Fruit fly (Drosophila melanogaster) whole organism, wandering third instar larva: ENCODE measurements around the gene CG5078.

Experiments used
- Abd-B ChIP-seq: fragments of >200 bp; optimal IDR thresholded peaks from 2 replicates; lab custom pipeline; 2017; ENCODE audit warnings: missing biosample characterization, missing genetic modification characterization
- CG9705 ChIP-seq: fragments of 200-800 bp; sonication (Bioruptor generic); optimal IDR thresholded peaks from 2 replicates; lab custom pipeline; 2018; ENCODE audit warnings: missing biosample characterization, mild to moderate bottlenecking, missing genetic modification characterization
- CrebA ChIP-seq: fragments of 200-800 bp; sonication (Bioruptor generic); optimal IDR thresholded peaks from 2 replicates; lab custom pipeline; 2016; ENCODE audit warnings: missing biosample characterization, mild to moderate bottlenecking, missing genetic modification characterization, borderline replicate concordance
- Dfd ChIP-seq: fragments of >200 bp; optimal IDR thresholded peaks from 2 replicates; lab custom pipeline; 2017; ENCODE audit warnings: missing biosample characterization, missing genetic modification characterization
- Dif ChIP-seq: fragments of 200-275, 200-300 bp; sonication (Bioruptor generic); optimal IDR thresholded peaks from 2 replicates; lab custom pipeline; 2018; ENCODE audit warnings: missing biosample characterization, missing genetic modification characterization; ENCODE audit not compliant: partially characterized antibody
- HLH106 ChIP-seq: fragments of 200-800 bp; optimal IDR thresholded peaks from 3 replicates; lab custom pipeline; 2019; ENCODE audit warnings: missing biosample characterization, mild to moderate bottlenecking, missing genetic modification characterization, moderate library complexity
- Hnf4 ChIP-seq: fragments of 200-800 bp; sonication (Bioruptor generic); optimal IDR thresholded peaks from 2 replicates; lab custom pipeline; 2016; ENCODE audit warnings: missing biosample characterization, mild to moderate bottlenecking, missing genetic modification characterization
- Hr83 ChIP-seq: fragments of 200-300 bp; sonication (Bioruptor generic); optimal IDR thresholded peaks from 2 replicates; lab custom pipeline; 2016; ENCODE audit warnings: missing biosample characterization, mild to moderate bottlenecking, missing genetic modification characterization, moderate library complexity; ENCODE audit not compliant: poor library complexity, severe bottlenecking
- Mio ChIP-seq: sonication (Bioruptor generic); optimal IDR thresholded peaks from 2 replicates; lab custom pipeline; 2016; ENCODE audit warnings: missing biosample characterization, missing genetic modification characterization
- Myc ChIP-seq: fragments of >200 bp; optimal IDR thresholded peaks from 2 replicates; lab custom pipeline; 2017
- N ChIP-seq: fragments of >200 bp; optimal IDR thresholded peaks from 2 replicates; lab custom pipeline; 2018; ENCODE audit warnings: missing biosample characterization, missing external identifiers, missing genetic modification characterization
- OdsH ChIP-seq: fragments of 200-800 bp; sonication (Bioruptor generic); optimal IDR thresholded peaks from 2 replicates; lab custom pipeline; 2016; ENCODE audit warnings: missing biosample characterization, mild to moderate bottlenecking, missing genetic modification characterization
- Rel ChIP-seq, 2 experiments: fragments of 200-800 bp; sonication (Bioruptor generic) in 1 of 2; optimal IDR thresholded peaks; 2 replicates in 1 of 2; 3 replicates in 1 of 2; lab custom pipeline; 2016 to 2019; ENCODE audit warnings: mild to moderate bottlenecking in 2 of 2, missing biosample characterization in 2 of 2, missing genetic modification characterization in 2 of 2, moderate library complexity in 1 of 2
- Sp1 ChIP-seq: fragments of 200-800 bp; sonication (Bioruptor generic); optimal IDR thresholded peaks from 3 replicates; lab custom pipeline; 2019; ENCODE audit warnings: missing biosample characterization, mild to moderate bottlenecking, missing genetic modification characterization, moderate library complexity
- Vsx2 ChIP-seq: fragments of 200-300, 225-300 bp; sonication (Bioruptor generic); optimal IDR thresholded peaks from 2 replicates; lab custom pipeline; 2018; ENCODE audit warnings: missing biosample characterization, missing genetic modification characterization; ENCODE audit not compliant: partially characterized antibody
- br ChIP-seq: fragments of 200-800 bp; sonication (Bioruptor generic); optimal IDR thresholded peaks from 2 replicates; lab custom pipeline; 2016; ENCODE audit warnings: missing biosample characterization, missing genetic modification characterization
- brk ChIP-seq: fragments of 200-800 bp; sonication (Bioruptor generic); optimal IDR thresholded peaks from 2 replicates; lab custom pipeline; 2016; ENCODE audit warnings: missing biosample characterization, mild to moderate bottlenecking, missing genetic modification characterization
- dl ChIP-seq, 2 experiments: fragments of 175-275, 200-275 bp in 1 of 2; fragments of 200-275 bp in 1 of 2; sonication (Bioruptor generic); optimal IDR thresholded peaks; lab custom pipeline; 2018; ENCODE audit warnings: mild to moderate bottlenecking in 2 of 2, missing biosample characterization in 2 of 2, missing genetic modification characterization in 2 of 2, moderate library complexity in 2 of 2; ENCODE audit not compliant: partially characterized antibody in 2 of 2, insufficient read depth in 1 of 2
- dmrt93B ChIP-seq: fragments of 200-800 bp; sonication (Bioruptor generic); optimal IDR thresholded peaks from 2 replicates; lab custom pipeline; 2018; ENCODE audit warnings: missing biosample characterization, mild to moderate bottlenecking, missing genetic modification characterization
- dsf ChIP-seq: sonication (Bioruptor generic); optimal IDR thresholded peaks from 2 replicates; lab custom pipeline; 2016; ENCODE audit warnings: missing biosample characterization, missing genetic modification characterization, borderline replicate concordance
- ey ChIP-seq: fragments of 200-800 bp; sonication (Bioruptor generic); optimal IDR thresholded peaks from 2 replicates; lab custom pipeline; 2016; ENCODE audit warnings: missing biosample characterization, missing genetic modification characterization
- foxo ChIP-seq, 2 experiments: fragments of 200-800 bp; sonication (Bioruptor generic); optimal IDR thresholded peaks; 2 replicates in 1 of 2; 3 replicates in 1 of 2; lab custom pipeline; 2016 to 2017; ENCODE audit warnings: missing biosample characterization in 2 of 2, missing genetic modification characterization in 2 of 2
- fru ChIP-seq: fragments of 200-800 bp; sonication (Bioruptor generic); optimal IDR thresholded peaks from 3 replicates; lab custom pipeline; 2016; ENCODE audit warnings: missing biosample characterization, mild to moderate bottlenecking, missing genetic modification characterization
- h ChIP-seq: fragments of 200-800 bp; sonication (Bioruptor generic); optimal IDR thresholded peaks from 3 replicates; lab custom pipeline; 2016; ENCODE audit warnings: missing biosample characterization, mild to moderate bottlenecking, missing genetic modification characterization
- jim ChIP-seq: fragments of 175-275, 200-325 bp; sonication (Bioruptor generic); optimal IDR thresholded peaks from 2 replicates; lab custom pipeline; 2016; ENCODE audit warnings: missing biosample characterization, mild to moderate bottlenecking, missing genetic modification characterization
- lola ChIP-seq: fragments of >200 bp; optimal IDR thresholded peaks from 2 replicates; lab custom pipeline; 2017; ENCODE audit warnings: missing biosample characterization, missing genetic modification characterization
- psq ChIP-seq: fragments of 200-800 bp; sonication (Bioruptor generic); optimal IDR thresholded peaks from 3 replicates; lab custom pipeline; 2017; ENCODE audit warnings: missing biosample characterization, mild to moderate bottlenecking, missing genetic modification characterization, moderate library complexity
- rgr ChIP-seq: fragments of 200-800 bp; sonication (Bioruptor generic); optimal IDR thresholded peaks from 3 replicates; lab custom pipeline; 2016; ENCODE audit warnings: missing biosample characterization, mild to moderate bottlenecking, missing genetic modification characterization
- sage ChIP-seq: fragments of 200-800 bp; sonication (Bioruptor generic); optimal IDR thresholded peaks from 2 replicates; lab custom pipeline; 2016; ENCODE audit warnings: missing biosample characterization, mild to moderate bottlenecking, missing genetic modification characterization
- sv ChIP-seq: fragments of 200-800 bp; sonication (Bioruptor generic); optimal IDR thresholded peaks from 3 replicates; lab custom pipeline; 2016; ENCODE audit warnings: missing biosample characterization, missing genetic modification characterization
- tai ChIP-seq: sonication (Bioruptor generic); optimal IDR thresholded peaks from 2 replicates; lab custom pipeline; 2016; ENCODE audit warnings: missing biosample characterization, missing genetic modification characterization
- usp ChIP-seq: fragments of >200 bp; optimal IDR thresholded peaks from 2 replicates; lab custom pipeline; 2017; ENCODE audit warnings: missing biosample characterization, missing genetic modification characterization

CG5078 gene

dm6 chr3L:20466599-20466998, 39.2 kb upstream of the CG5078 start, which contains the start of gene Tdh:
TSS of gene Tdh (plus strand) at chr3L:20466944.
- TF ChIP-seq fru (GFP tag; lab: Kevin White, UChicago) (no peak), ey (GFP tag; lab: Kevin White, UChicago) (no peak), dsf (no peak), OdsH (GFP tag; lab: Kevin White, UChicago) (no peak), tai (GFP tag; lab: Kevin White, UChicago) (no peak), rgr (no peak), Hr83 (no peak), Abd-B (GFP tag; lab: Kevin White, UChicago) (no peak), HLH106 (no peak), Dfd (GFP tag; lab: Kevin White, UChicago) (no peak)

DNA sequence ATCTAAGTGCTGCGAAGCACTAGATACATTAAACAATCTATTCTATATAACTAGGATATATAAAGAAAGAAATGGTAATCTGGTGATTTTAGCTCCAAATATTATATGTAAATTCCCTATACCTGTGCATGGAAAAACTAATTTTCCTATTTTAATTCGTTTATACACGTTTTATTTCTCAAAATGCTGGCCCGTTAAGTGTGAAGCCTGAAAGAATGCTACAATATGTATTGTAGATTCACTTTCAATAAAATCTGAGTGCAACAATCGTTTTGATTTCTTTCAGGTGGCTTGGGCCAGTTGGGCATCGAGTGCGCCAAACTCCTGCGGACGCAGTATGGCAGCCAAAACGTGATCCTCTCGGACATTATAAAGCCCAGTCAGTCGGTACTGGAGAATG, 38.4 kb upstream of the CG5078 start:
- TF ChIP-seq lola (no peak), br (GFP tag; lab: Kevin White, UChicago) (no peak), Myc (lab: Kevin White, UChicago) (no peak), sv (GFP tag; lab: Kevin White, UChicago) (no peak), N (no peak), Mio (no peak), Vsx2 (GFP tag; lab: Kevin White, UChicago) (no peak), sage (GFP tag; lab: Kevin White, UChicago) (no peak), dmrt93B (GFP tag; lab: Kevin White, UChicago) (no peak), jim (GFP tag; lab: Kevin White, UChicago) (no peak), OdsH (GFP tag; lab: Kevin White, UChicago) (no peak), CG9705 (GFP tag; lab: Kevin White, UChicago) (no peak)

DNA sequence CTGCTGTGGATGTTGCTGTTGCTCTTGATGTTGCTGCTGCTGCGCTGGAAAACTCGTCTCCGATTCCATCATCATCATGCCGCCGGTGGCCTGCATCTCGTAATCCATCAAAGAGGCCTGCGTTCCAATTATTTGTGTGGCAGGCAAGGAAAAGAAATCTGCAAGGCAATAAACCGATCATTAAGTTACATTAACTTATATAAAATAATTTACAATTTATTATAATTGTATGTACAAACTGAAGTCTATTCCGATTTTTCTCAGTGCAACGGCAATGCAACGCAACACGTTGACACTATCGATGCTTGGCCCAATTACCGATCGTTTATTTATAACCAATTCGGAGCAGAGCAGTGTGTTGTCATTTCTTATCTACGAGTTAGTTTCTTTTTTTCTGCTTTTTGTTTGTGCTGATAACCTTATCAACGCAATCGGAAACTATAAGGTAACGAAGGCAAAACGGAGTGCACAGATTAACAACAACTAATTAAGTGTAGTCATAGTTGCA, 34.8 kb upstream of the CG5078 start:
- TF ChIP-seq h (GFP tag; lab: Kevin White, UChicago) = no peak
- TF ChIP-seq psq (GFP tag; lab: Kevin White, UChicago) = no peak
- TF ChIP-seq dl (GFP tag; optimal IDR thresholded peaks at IDR 0.05; lab: Kevin White, UChicago; ENCODE audit: insufficient read depth in 1 of 2, partially characterized antibody in 2 of 2) = no peak
- no peak for TF ChIP-seq usp (GFP tag; lab: Kevin White, UChicago)
- TF ChIP-seq dmrt93B (GFP tag; lab: Kevin White, UChicago) = no peak
- TF ChIP-seq Sp1 (GFP tag; lab: Kevin White, UChicago) = no peak
- no peak for TF ChIP-seq N
- TF ChIP-seq lola = no peak

dm6 chr3L:20471499-20472313, 34.1 kb upstream of the CG5078 start:
- TF ChIP-seq fru (GFP tag; lab: Kevin White, UChicago) = peak; percentile 48
- TF ChIP-seq usp (GFP tag; lab: Kevin White, UChicago) = no peak
- peak; percentile 18 for TF ChIP-seq OdsH (GFP tag; lab: Kevin White, UChicago)
- peak; percentile 19 for TF ChIP-seq brk (GFP tag; lab: Kevin White, UChicago)
- peak; percentile 21 for TF ChIP-seq h (GFP tag; lab: Kevin White, UChicago)
- TF ChIP-seq Rel (GFP tag; optimal IDR thresholded peaks at IDR 0.05; lab: Kevin White, UChicago) = no peak
- TF ChIP-seq Rel (tag; optimal IDR thresholded peaks at IDR 0.05; lab: Kevin White, UChicago) = peak; percentile 38
- TF ChIP-seq dsf = no peak
- TF ChIP-seq tai (GFP tag; lab: Kevin White, UChicago) = peak; percentile 9
- peak; percentile 27 for TF ChIP-seq Hr83
- TF ChIP-seq br (GFP tag; lab: Kevin White, UChicago) = peak; percentile 31
- peak; percentile 12 for TF ChIP-seq Hnf4 (GFP tag; lab: Kevin White, UChicago)
- peak; percentile 6 for TF ChIP-seq Sp1 (GFP tag; lab: Kevin White, UChicago)
- no peak for TF ChIP-seq sv (GFP tag; lab: Kevin White, UChicago)
- no peak for TF ChIP-seq CrebA (GFP tag; lab: Kevin White, UChicago)
- TF ChIP-seq Abd-B (GFP tag; lab: Kevin White, UChicago) = no peak
- TF ChIP-seq rgr = peak; percentile 72
- peak in 1 of 2 experiments; percentile 41 for TF ChIP-seq foxo (GFP tag; optimal IDR thresholded peaks at IDR 0.05; lab: Kevin White, UChicago)
- peak; percentile 9 for TF ChIP-seq HLH106
- no peak for TF ChIP-seq Dif (GFP tag; lab: Kevin White, UChicago)
